Fruit fly (Drosophila melanogaster): ENCODE measurements around the gene CG32638.

The CG32638 gene

dm6 chrX:13108144-13108824, 20.3 kb downstream of the CG32638 start, which contains the start of gene Fer3HCH (continued):
- TF ChIP-seq Trl (optimal IDR thresholded peaks at IDR 0.05), result no peak
- TF ChIP-seq Trl (GFP tag; optimal IDR thresholded peaks at IDR 0.05), result no peak
- TF ChIP-seq Hr39 (optimal IDR thresholded peaks at IDR 0.05), result no peak
- no peak for TF ChIP-seq tap (tag; optimal IDR thresholded peaks at IDR 0.05)
- TF ChIP-seq pum (GFP tag; optimal IDR thresholded peaks at IDR 0.05), result no peak
- no peak for TF ChIP-seq crc (GFP tag; optimal IDR thresholded peaks at IDR 0.05)
- no peak for TF ChIP-seq Scr (GFP tag; IDR thresholded peaks at IDR 0.05; ENCODE audit: partially characterized antibody)
- TF ChIP-seq CG11093 (GFP tag; IDR thresholded peaks at IDR 0.05), result no peak
- peak; percentile 12 for TF ChIP-seq CG8924 (tag; optimal IDR thresholded peaks at IDR 0.05)
- TF ChIP-seq hkb (optimal IDR thresholded peaks at IDR 0.05), result no peak
- TF ChIP-seq hkb (GFP tag; IDR thresholded peaks at IDR 0.05), result 0 out of 2 replicates have a peak, but pooled peaks have one; percentile 10
- peak; percentile 27 for TF ChIP-seq CG5180 (GFP tag; optimal IDR thresholded peaks at IDR 0.05)
- no peak for TF ChIP-seq oc (tag; optimal IDR thresholded peaks at IDR 0.05)
- no peak for TF ChIP-seq Optix (GFP tag; IDR thresholded peaks at IDR 0.05)
- no peak for TF ChIP-seq cwo (GFP tag; optimal IDR thresholded peaks at IDR 0.05)
- peak; percentile 12; the same call in 1 of the 2 replicates for TF ChIP-seq Ptx1 (GFP tag; IDR thresholded peaks at IDR 0.05)
- TF ChIP-seq prd (optimal IDR thresholded peaks at IDR 0.05), result no peak
- no peak for TF ChIP-seq prd (GFP tag; IDR thresholded peaks at IDR 0.05)
- TF ChIP-seq CG17829 (tag; optimal IDR thresholded peaks at IDR 0.05), result no peak
- no peak for TF ChIP-seq sens-2 (GFP tag; IDR thresholded peaks at IDR 0.05)
- no peak for TF ChIP-seq CG3838 (GFP tag; optimal IDR thresholded peaks at IDR 0.05)
- peak; percentile 9 for TF ChIP-seq Blimp-1 (GFP tag; optimal IDR thresholded peaks at IDR 0.05)
- TF ChIP-seq toy (GFP tag; IDR thresholded peaks at IDR 0.05), result no peak
- TF ChIP-seq CG3281 (GFP tag; optimal IDR thresholded peaks at IDR 0.05), result peak; percentile 29
- TF ChIP-seq CG18619 (GFP tag; optimal IDR thresholded peaks at IDR 0.05), result peak; percentile 9
- TF ChIP-seq peb (GFP tag; IDR thresholded peaks at IDR 0.05), result no peak
- no peak for TF ChIP-seq rib (GFP tag; IDR thresholded peaks at IDR 0.05)
- no peak for TF ChIP-seq unc-4 (GFP tag; IDR thresholded peaks at IDR 0.05; ENCODE audit: partially characterized antibody)
- TF ChIP-seq HLH3B (GFP tag; IDR thresholded peaks at IDR 0.05), result no peak
- peak; percentile 15 for TF ChIP-seq dmrt11E (tag; optimal IDR thresholded peaks at IDR 0.05)
- TF ChIP-seq lola (GFP tag; optimal IDR thresholded peaks at IDR 0.05), result no peak
- peak; percentile 30 for TF ChIP-seq CG13424 (tag; optimal IDR thresholded peaks at IDR 0.05)
- no peak for TF ChIP-seq tio (GFP tag; optimal IDR thresholded peaks at IDR 0.05)
- no peak for TF ChIP-seq Lhr (GFP tag; optimal IDR thresholded peaks at IDR 0.05)
- no peak for TF ChIP-seq zen (tag; optimal IDR thresholded peaks at IDR 0.05)
- no peak for TF ChIP-seq CG31441 (GFP tag; IDR thresholded peaks at IDR 0.05)
- TF ChIP-seq Ets65A (GFP tag), result no peak
- TF ChIP-seq CG12104 (GFP tag; optimal IDR thresholded peaks at IDR 0.05), result peak; percentile 12
- TF ChIP-seq CG17612 (GFP tag; IDR thresholded peaks at IDR 0.05), result 0 out of 2 replicates have a peak, but pooled peaks have one; percentile 12
- TF ChIP-seq CG17328 (GFP tag; IDR thresholded peaks at IDR 0.05), result no peak
- peak; percentile 0 for TF ChIP-seq org-1 (GFP tag; optimal IDR thresholded peaks at IDR 0.05)
- no peak for TF ChIP-seq ind (GFP tag; optimal IDR thresholded peaks at IDR 0.05)
- peak; percentile 82 for TF ChIP-seq D19A (tag; optimal IDR thresholded peaks at IDR 0.05)
- no peak for TF ChIP-seq CG9609 (GFP tag; optimal IDR thresholded peaks at IDR 0.05)
- no peak for TF ChIP-seq hth (optimal IDR thresholded peaks at IDR 0.05)
- TF ChIP-seq nom (GFP tag; optimal IDR thresholded peaks at IDR 0.05), result peak; percentile 43
- TF ChIP-seq B-H2 (GFP tag; optimal IDR thresholded peaks at IDR 0.05), result no peak
- TF ChIP-seq CG7839 (tag; optimal IDR thresholded peaks at IDR 0.05), result peak; percentile 24
- no peak for TF ChIP-seq Dbx (GFP tag; IDR thresholded peaks at IDR 0.05)
- no peak for TF ChIP-seq dpn (GFP tag; optimal IDR thresholded peaks at IDR 0.05)
- TF ChIP-seq CG5953 (GFP tag; IDR thresholded peaks at IDR 0.05), result no peak
- peak; percentile 42 for TF ChIP-seq CG2678 (tag; optimal IDR thresholded peaks at IDR 0.05)
